Fruit fly (Drosophila melanogaster): ENCODE measurements around the gene Dad.

Dad gene

dm6 chr3R:17060244-17060664, 6.4 kb downstream of the Dad start (continued):
- TF ChIP-seq ci (GFP tag; IDR thresholded peaks at IDR 0.05) (0 out of 3 replicates have a peak, but pooled peaks have one; percentile 7), CG10267 (tag; optimal IDR thresholded peaks at IDR 0.05) (peak; percentile 38), CG13424 (tag; optimal IDR thresholded peaks at IDR 0.05) (peak; percentile 60), CG12391 (tag; optimal IDR thresholded peaks at IDR 0.05) (peak; percentile 62), Sox100B (GFP tag; optimal IDR thresholded peaks at IDR 0.05) (peak; percentile 78), Chrac-16 (GFP tag; optimal IDR thresholded peaks at IDR 0.05) (peak; percentile 14), bbx (GFP tag; IDR thresholded peaks at IDR 0.05; ENCODE audit: partially characterized antibody) (no peak), tx (GFP tag; optimal IDR thresholded peaks at IDR 0.05) (no peak), ranshi (GFP tag; IDR thresholded peaks at IDR 0.05) (peak; percentile 24; the same call in 1 of the 2 replicates), sd (tag; optimal IDR thresholded peaks at IDR 0.05) (no peak), PHDP (tag; optimal IDR thresholded peaks at IDR 0.05) (peak; percentile 43), BEAF-32 (GFP tag; optimal IDR thresholded peaks at IDR 0.05) (no peak), nerfin-1 (tag; optimal IDR thresholded peaks at IDR 0.05) (peak; percentile 30), Nf-YB (GFP tag; optimal IDR thresholded peaks at IDR 0.05) (peak; percentile 30), ewg (GFP tag; optimal IDR thresholded peaks at IDR 0.05) (peak; percentile 21), Mes4 (GFP tag; optimal IDR thresholded peaks at IDR 0.05) (no peak), ssp (GFP tag; IDR thresholded peaks at IDR 0.05) (no peak), CG10209 (GFP tag; optimal IDR thresholded peaks at IDR 0.05) (peak; percentile 33), cas (GFP tag; IDR thresholded peaks at IDR 0.05) (no peak), zen (tag; optimal IDR thresholded peaks at IDR 0.05) (no peak), Optix (GFP tag; IDR thresholded peaks at IDR 0.05) (no peak), CG10366 (GFP tag; IDR thresholded peaks at IDR 0.05) (no peak), Lhr (GFP tag; optimal IDR thresholded peaks at IDR 0.05) (no peak), abd-A (tag; optimal IDR thresholded peaks at IDR 0.05) (no peak), CG7928 (GFP tag; optimal IDR thresholded peaks at IDR 0.05) (no peak), CG18599 (GFP tag; optimal IDR thresholded peaks at IDR 0.05) (peak; percentile 57), CrebB (tag; optimal IDR thresholded peaks at IDR 0.05) (no peak), CG4730 (GFP tag; IDR thresholded peaks at IDR 0.05) (no peak), al (GFP tag; IDR thresholded peaks at IDR 0.05) (no peak), CG14014 (GFP tag; IDR thresholded peaks at IDR 0.05) (no peak), bcd (GFP tag; optimal IDR thresholded peaks at IDR 0.05) (peak; percentile 47), Abd-B (GFP tag; optimal IDR thresholded peaks at IDR 0.05) (peak; percentile 8), sug (tag; optimal IDR thresholded peaks at IDR 0.05) (no peak), fru (optimal IDR thresholded peaks at IDR 0.05) (no peak), CG18011 (GFP tag; optimal IDR thresholded peaks at IDR 0.05) (no peak), CG17829 (tag; optimal IDR thresholded peaks at IDR 0.05) (peak; percentile 52), CG17385 (GFP tag; optimal IDR thresholded peaks at IDR 0.05) (peak; percentile 50), E2f2 (GFP tag; IDR thresholded peaks at IDR 0.05) (no peak), CG2199 (GFP tag; IDR thresholded peaks at IDR 0.05) (no peak), Six4 (GFP tag; optimal IDR thresholded peaks at IDR 0.05) (peak; percentile 47), Drgx (GFP tag; IDR thresholded peaks at IDR 0.05) (peak; percentile 72), CG1024 (GFP tag; IDR thresholded peaks at IDR 0.05) (no peak), Sox102F (GFP tag; optimal IDR thresholded peaks at IDR 0.05) (peak; percentile 69), gem (tag; optimal IDR thresholded peaks at IDR 0.05) (peak; percentile 72), CG10462 (GFP tag; optimal IDR thresholded peaks at IDR 0.05) (peak; percentile 17), CG6254 (GFP tag; optimal IDR thresholded peaks at IDR 0.05) (peak; percentile 21), tgo (GFP tag; IDR thresholded peaks at IDR 0.05) (no peak), tll (GFP tag; optimal IDR thresholded peaks at IDR 0.05) (no peak), eve (GFP tag; optimal IDR thresholded peaks at IDR 0.05) (peak in 1 of 2 experiments; percentile 68), stc (GFP tag; IDR thresholded peaks at IDR 0.05) (no peak), Hmr (GFP tag; optimal IDR thresholded peaks at IDR 0.05) (peak; percentile 51)

Measured in whole organism, embryonic.